Fruit fly (Drosophila melanogaster): ENCODE measurements around the gene CG42830.

DNA sequence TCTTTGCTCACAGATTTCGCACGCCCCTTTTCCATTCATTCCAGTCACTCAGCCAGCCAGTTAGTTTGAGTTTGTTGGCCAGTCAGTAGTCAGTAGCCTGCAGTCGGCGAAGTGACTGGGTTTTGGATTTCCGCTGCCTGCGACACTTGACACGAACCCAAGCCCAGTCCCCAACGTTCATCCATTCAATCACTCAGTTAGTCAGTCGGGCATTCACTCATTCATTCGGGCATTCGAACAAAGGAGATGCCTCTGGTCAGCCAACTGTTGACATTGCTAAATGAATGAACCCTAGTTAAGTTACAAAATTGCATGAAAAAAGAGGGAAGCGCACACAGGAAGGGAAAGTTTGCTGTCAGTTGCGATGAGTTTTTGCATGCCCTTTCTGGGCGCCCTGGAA lies 49.3 kb downstream of the CG42830 start:
- TF ChIP-seq CG2889 (GFP tag; IDR thresholded peaks at IDR 0.05): no peak
- TF ChIP-seq CG14441 (GFP tag; IDR thresholded peaks at IDR 0.05): no peak
- TF ChIP-seq ERR (GFP tag; optimal IDR thresholded peaks at IDR 0.05): no peak
- TF ChIP-seq pan (optimal IDR thresholded peaks at IDR 0.05): no peak
- TF ChIP-seq pan (GFP tag; optimal IDR thresholded peaks at IDR 0.05 in 1 of 2, IDR thresholded peaks at IDR 0.05 in 1 of 2): no peak
- TF ChIP-seq Lpt (GFP tag; optimal IDR thresholded peaks at IDR 0.05): no peak
- no peak for TF ChIP-seq luna (GFP tag; optimal IDR thresholded peaks at IDR 0.05)
- no peak for TF ChIP-seq CG3726 (GFP tag; IDR thresholded peaks at IDR 0.05)

Measured in whole organism, embryonic.